Worm (Caenorhabditis elegans) whole organism, late embryonic: ENCODE measurements around the gene gpx-4.
"Not testable (repeated sequence)": the region's sequence is repeated elsewhere in the genome, so short reads cannot be mapped to it uniquely, and the experiment has no call there.

Experiments
- C08G9.2 ChIP-seq: sonication (generic microtip); optimal IDR thresholded peaks from 2 replicates; lab custom pipeline; 2016; ENCODE audit warnings: mild to moderate bottlenecking, missing genetic modification characterization, moderate library complexity, missing compliant biosample characterization
- K02D7.2 ChIP-seq: sonication (generic microtip); optimal IDR thresholded peaks from 2 replicates; lab custom pipeline; 2017; ENCODE audit warnings: mild to moderate bottlenecking, missing genetic modification characterization, missing compliant biosample characterization
- ahr-1 ChIP-seq: sonication (generic microtip); optimal IDR thresholded peaks from 2 replicates; lab custom pipeline; 2016; ENCODE audit warnings: missing genetic modification characterization, missing compliant biosample characterization
- ceh-2 ChIP-seq: sonication (generic microtip); optimal IDR thresholded peaks from 2 replicates; lab custom pipeline; 2016; ENCODE audit warnings: missing genotype, missing genetic modification characterization, missing compliant biosample characterization
- ceh-22 ChIP-seq: sonication (generic microtip); optimal IDR thresholded peaks from 2 replicates; lab custom pipeline; 2017; ENCODE audit warnings: missing biosample characterization, missing genetic modification characterization
- ceh-24 ChIP-seq: sonication (generic microtip); optimal IDR thresholded peaks from 2 replicates; lab custom pipeline; 2016; ENCODE audit warnings: mild to moderate bottlenecking, missing genetic modification characterization, missing compliant biosample characterization
- ceh-31 ChIP-seq: sonication (generic microtip); optimal IDR thresholded peaks from 2 replicates; lab custom pipeline; 2016; ENCODE audit warnings: missing genetic modification characterization, missing compliant biosample characterization
- ceh-45 ChIP-seq: fragments of 200-800 bp; sonication (Bioruptor generic); IDR thresholded peaks from 2 replicates; pipeline ENCODE4 v1.3.6; 2022; ENCODE audit warnings: missing genetic modification reagents, missing genetic modification characterization, missing compliant biosample characterization
- ceh-48 ChIP-seq: sonication (generic microtip); optimal IDR thresholded peaks from 2 replicates; lab custom pipeline; 2016; ENCODE audit warnings: missing genetic modification characterization, inconsistent platforms, missing compliant biosample characterization
- ceh-6 ChIP-seq: fragments of 200-800 bp; sonication (Bioruptor generic); optimal IDR thresholded peaks from 2 replicates; lab custom pipeline; 2018; ENCODE audit warnings: mild to moderate bottlenecking, missing genetic modification characterization, missing compliant biosample characterization
- ceh-9 ChIP-seq: sonication (generic microtip); optimal IDR thresholded peaks from 2 replicates; lab custom pipeline; 2016; ENCODE audit warnings: mild to moderate bottlenecking, missing genetic modification characterization, inconsistent platforms, missing compliant biosample characterization
- dmd-4 ChIP-seq: sonication (generic microtip); optimal IDR thresholded peaks from 2 replicates; lab custom pipeline; 2016; ENCODE audit warnings: borderline replicate concordance, missing genetic modification characterization, missing compliant biosample characterization
- elt-2 ChIP-seq: sonication (generic microtip); optimal IDR thresholded peaks from 2 replicates; lab custom pipeline; 2016; ENCODE audit warnings: missing genetic modification reagents, missing genetic modification characterization, missing compliant biosample characterization
- eyg-1 ChIP-seq: sonication (generic microtip); optimal IDR thresholded peaks from 2 replicates; lab custom pipeline; 2016; ENCODE audit warnings: missing genotype, missing genetic modification characterization, missing compliant biosample characterization
- fax-1 ChIP-seq: sonication (generic microtip); optimal IDR thresholded peaks from 2 replicates; lab custom pipeline; 2016; ENCODE audit warnings: missing genotype, missing genetic modification characterization, missing compliant biosample characterization
- fkh-10 ChIP-seq: fragments of 150-350 bp; optimal IDR thresholded peaks from 2 replicates; lab custom pipeline; 2014; ENCODE audit warnings: missing biosample characterization, missing genetic modification reagents, missing genetic modification characterization
- fkh-6 ChIP-seq: sonication (generic microtip); optimal IDR thresholded peaks from 2 replicates; lab custom pipeline; 2016; ENCODE audit warnings: missing genetic modification characterization, missing compliant biosample characterization
- gmeb-2 ChIP-seq: sonication (generic microtip); optimal IDR thresholded peaks from 2 replicates; lab custom pipeline; 2016; ENCODE audit warnings: missing genetic modification characterization, inconsistent platforms, missing compliant biosample characterization
- hlh-8 ChIP-seq: sonication (generic microtip); optimal IDR thresholded peaks from 2 replicates; lab custom pipeline; 2016; ENCODE audit warnings: missing genotype, missing genetic modification characterization, missing compliant biosample characterization
- madf-2 ChIP-seq: sonication (generic microtip); optimal IDR thresholded peaks from 2 replicates; lab custom pipeline; 2017; ENCODE audit warnings: missing genetic modification characterization, missing compliant biosample characterization
- npax-4 ChIP-seq: sonication (generic microtip); optimal IDR thresholded peaks from 2 replicates; lab custom pipeline; 2016; ENCODE audit warnings: missing genetic modification characterization, missing compliant biosample characterization
- odd-2 ChIP-seq: sonication (generic microtip); optimal IDR thresholded peaks from 2 replicates; lab custom pipeline; 2017; ENCODE audit warnings: antibody characterized with exemption, mild to moderate bottlenecking, missing genetic modification characterization, missing compliant biosample characterization
- pag-3 ChIP-seq: sonication (generic microtip); optimal IDR thresholded peaks from 2 replicates; lab custom pipeline; 2016; ENCODE audit warnings: missing compliant biosample characterization, missing genetic modification characterization, borderline replicate concordance
- pax-1 ChIP-seq: fragments of 150-350 bp; optimal IDR thresholded peaks from 2 replicates; lab custom pipeline; 2014; ENCODE audit warnings: missing biosample characterization, missing genetic modification characterization
- pha-2 ChIP-seq: sonication (generic microtip); optimal IDR thresholded peaks from 2 replicates; lab custom pipeline; 2017; ENCODE audit warnings: mild to moderate bottlenecking, missing genetic modification characterization, missing compliant biosample characterization
- rnt-1 ChIP-seq: sonication (generic microtip); optimal IDR thresholded peaks from 2 replicates; lab custom pipeline; 2016; ENCODE audit warnings: missing genetic modification characterization, missing compliant biosample characterization
- syd-9 ChIP-seq: sonication (generic microtip); optimal IDR thresholded peaks from 2 replicates; lab custom pipeline; 2016; ENCODE audit warnings: mild to moderate bottlenecking, missing genetic modification characterization, moderate library complexity, missing compliant biosample characterization
- ttx-3 ChIP-seq: sonication (generic microtip); optimal IDR thresholded peaks from 2 replicates; lab custom pipeline; 2016; ENCODE audit warnings: missing genetic modification reagents, missing genetic modification characterization, missing compliant biosample characterization
- unc-42 ChIP-seq: sonication (generic microtip); optimal IDR thresholded peaks from 2 replicates; lab custom pipeline; 2016; ENCODE audit warnings: missing genotype, missing genetic modification characterization, missing compliant biosample characterization
- ztf-16 ChIP-seq: sonication (generic microtip); optimal IDR thresholded peaks from 2 replicates; lab custom pipeline; 2017; ENCODE audit warnings: missing genetic modification characterization, missing compliant biosample characterization

The gpx-4 gene

ce11 chrIV:2674915-2675314 lies at the start of gene gpx-4:
Gene gpx-4, minus strand, starts transcription at chrIV:2675015.
- not testable (repeated sequence) for TF ChIP-seq pax-1, ceh-24, elt-2 (tag; lab: Kevin White, UChicago)

- not testable (repeated sequence) for TF ChIP-seq ttx-3, pax-1, fax-1 (tag; lab: Kevin White, UChicago)
Measured at ce11 chrIV:2719734-2720133, 44.9 kb upstream of the gpx-4 start, which contains the start of gene ndua-12. Gene ndua-12, minus strand, starts transcription at chrIV:2719834.

ce11 chrIV:2716474-2716873 lies 41.7 kb upstream of the gpx-4 start, which contains the start of gene Y94H6A.7:
Gene Y94H6A.7, minus strand, starts transcription at chrIV:2716574.
- TF ChIP-seq npax-4, pag-3, ttx-3 (tag; lab: Kevin White, UChicago): not testable (repeated sequence)

ce11 chrIV:2712935-2713334 lies 38.1 kb upstream of the gpx-4 start, which contains the start of gene Y94H6A.12:
Gene Y94H6A.12, minus strand, starts transcription at chrIV:2713035.
- TF ChIP-seq ahr-1 (tag; lab: Kevin White, UChicago), result no peak
- TF ChIP-seq odd-2 (tag; lab: Kevin White, UChicago), result no peak
- no peak for TF ChIP-seq C08G9.2

- no peak for TF ChIP-seq hlh-8 (tag; lab: Kevin White, UChicago)
- no peak for TF ChIP-seq ceh-45 (GFP tag; lab: Robert Waterston, UW)
- no peak for TF ChIP-seq K02D7.2 (tag; lab: Kevin White, UChicago)
- TF ChIP-seq ceh-6 (GFP tag; lab: Kevin White, UChicago), result no peak
- no peak for TF ChIP-seq fkh-6 (tag; lab: Kevin White, UChicago)
- TF ChIP-seq ceh-2, result no peak
- no peak for TF ChIP-seq gmeb-2
- TF ChIP-seq rnt-1 (tag; lab: Kevin White, UChicago), result no peak
- no peak for TF ChIP-seq dmd-4
- TF ChIP-seq madf-2 (tag; lab: Kevin White, UChicago), result no peak
- no peak for TF ChIP-seq C08G9.2
- TF ChIP-seq ceh-31 (tag; lab: Kevin White, UChicago), result no peak
- TF ChIP-seq eyg-1 (tag; lab: Kevin White, UChicago), result no peak
- TF ChIP-seq fkh-10, result no peak
- no peak for TF ChIP-seq pha-2 (tag; lab: Kevin White, UChicago)
- TF ChIP-seq fax-1 (tag; lab: Kevin White, UChicago), result no peak
- TF ChIP-seq ahr-1 (tag; lab: Kevin White, UChicago), result no peak
- TF ChIP-seq ceh-22 (tag; lab: Kevin White, UChicago), result no peak
- TF ChIP-seq syd-9 (tag; lab: Kevin White, UChicago), result no peak
Measured at ce11 chrIV:2711122-2711669, 36.4 kb upstream of the gpx-4 start.

ce11 chrIV:2710203-2710935 lies 35.6 kb upstream of the gpx-4 start, which contains the start of gene Y94H6A.10:
Gene Y94H6A.10, minus strand, starts transcription at chrIV:2710666.
- TF ChIP-seq unc-42 (tag; lab: Kevin White, UChicago) (no peak), npax-4 (tag; lab: Kevin White, UChicago) (no peak), ceh-9 (tag; lab: Kevin White, UChicago) (no peak), ceh-48 (tag; lab: Kevin White, UChicago) (no peak), ttx-3 (tag; lab: Kevin White, UChicago) (no peak), ceh-22 (tag; lab: Kevin White, UChicago) (no peak), ahr-1 (tag; lab: Kevin White, UChicago) (no peak), ztf-16 (tag; lab: Kevin White, UChicago) (no peak)
